Worm (Caenorhabditis elegans) whole organism, dauer: ENCODE measurements around the gene F54F7.9.

Experiments
- unc-62 ChIP-seq: sonication (generic microtip); optimal IDR thresholded peaks from 2 replicates; lab custom pipeline; 2017; ENCODE audit warnings: missing biosample characterization, missing genetic modification reagents, missing genetic modification characterization

The F54F7.9 gene

ce11 chrX:11854432-11854831 is 5.9 kb upstream of the F54F7.9 start:
- no peak for TF ChIP-seq unc-62 (GFP tag; lab: Kevin White, UChicago)

ce11 chrX:11852494-11852893 is 4.0 kb upstream of the F54F7.9 start, which contains the start of gene xtr-1:
xtr-1 (plus strand) TSS chrX:11852794.
- TF ChIP-seq unc-62 (GFP tag; lab: Kevin White, UChicago), result no peak

- no peak for TF ChIP-seq unc-62 (GFP tag; lab: Kevin White, UChicago)
Observed at ce11 chrX:11850572-11850971, 2.1 kb upstream of the F54F7.9 start, which contains the start of gene F54F7.14. F54F7.14 (plus strand) TSS chrX:11850872.

ce11 chrX:11850082-11850481 is 1.6 kb upstream of the F54F7.9 start, which contains the start of gene F54F7.3:
F54F7.3 (minus strand) TSS chrX:11850182.
- no peak for TF ChIP-seq unc-62 (GFP tag; lab: Kevin White, UChicago)

- TF ChIP-seq unc-62 (GFP tag; lab: Kevin White, UChicago), result no peak
Observed at ce11 chrX:11843363-11843762, 5.2 kb downstream of the F54F7.9 start, which contains the start of gene F54F7.2. F54F7.2 (plus strand) TSS chrX:11843663.

ce11 chrX:11837378-11837777 is 11.1 kb downstream of the F54F7.9 start, which contains the start of gene taf-7.1:
taf-7.1 (minus strand) TSS chrX:11837478.
- no peak for TF ChIP-seq unc-62 (GFP tag; lab: Kevin White, UChicago)

- no peak for TF ChIP-seq unc-62 (GFP tag; lab: Kevin White, UChicago)
Observed at ce11 chrX:11828661-11829060, 19.9 kb downstream of the F54F7.9 start.

ce11 chrX:11827528-11827927 is 21.0 kb downstream of the F54F7.9 start:
- TF ChIP-seq unc-62 (GFP tag; lab: Kevin White, UChicago), result no peak

- TF ChIP-seq unc-62 (GFP tag; lab: Kevin White, UChicago), result no peak
Observed at ce11 chrX:11826892-11827291, 21.6 kb downstream of the F54F7.9 start.

ce11 chrX:11823704-11824103 is 24.8 kb downstream of the F54F7.9 start, which contains the start of gene tag-241:
tag-241 (plus strand) TSS chrX:11824004.
- no peak for TF ChIP-seq unc-62 (GFP tag; lab: Kevin White, UChicago)

ce11 chrX:11821159-11821720 is 27.3 kb downstream of the F54F7.9 start:
- TF ChIP-seq unc-62 (GFP tag; lab: Kevin White, UChicago), result no peak

- no peak for TF ChIP-seq unc-62 (GFP tag; lab: Kevin White, UChicago)
Observed at ce11 chrX:11818711-11819110, 29.8 kb downstream of the F54F7.9 start.

- TF ChIP-seq unc-62 (GFP tag; lab: Kevin White, UChicago), result no peak
Observed at ce11 chrX:11816825-11817224, 31.7 kb downstream of the F54F7.9 start.

ce11 chrX:11814667-11815066 is 33.9 kb downstream of the F54F7.9 start, which contains the start of gene C34E11.2:
C34E11.2 (minus strand) TSS chrX:11814750.
- TF ChIP-seq unc-62 (GFP tag; lab: Kevin White, UChicago), result no peak

- no peak for TF ChIP-seq unc-62 (GFP tag; lab: Kevin White, UChicago)
Observed at ce11 chrX:11806175-11806853, 42.2 kb downstream of the F54F7.9 start.

ce11 chrX:11804057-11804456 is 44.5 kb downstream of the F54F7.9 start, which contains the start of gene C34E11.4:
C34E11.4 (plus strand) TSS chrX:11804210.
- TF ChIP-seq unc-62 (GFP tag; lab: Kevin White, UChicago), result no peak
